Fruit fly (Drosophila melanogaster) whole organism, prepupa: ENCODE measurements around the gene beag.

Experiments
- CG11762 ChIP-seq: fragments of 200-800 bp; sonication (Bioruptor generic); optimal IDR thresholded peaks from 3 replicates; lab custom pipeline; 2016; ENCODE audit warnings: missing biosample characterization, missing genetic modification characterization; ENCODE audit not compliant: insufficient read depth
- CG3032 ChIP-seq: fragments of 200-800 bp; optimal IDR thresholded peaks from 2 replicates; lab custom pipeline; 2019; ENCODE audit warnings: missing biosample characterization, mild to moderate bottlenecking, missing genetic modification characterization, moderate library complexity
- CG8119 ChIP-seq: fragments of 200-800 bp; sonication (Bioruptor generic); IDR thresholded peaks from 3 replicates; pipeline ENCODE4 v1.3.6; 2022; ENCODE audit warnings: missing biosample characterization, missing genetic modification characterization
- Gug ChIP-seq: fragments of 200-800 bp; sonication (Bioruptor generic); IDR thresholded peaks from 2 replicates; pipeline ENCODE4 v1.3.6; 2022; ENCODE audit warnings: missing biosample characterization, missing genetic modification characterization
- Lpt ChIP-seq: fragments of 200-800 bp; sonication (Bioruptor generic); optimal IDR thresholded peaks from 3 replicates; lab custom pipeline; 2016; ENCODE audit warnings: missing biosample characterization, missing genetic modification characterization
- esn ChIP-seq: fragments of 200-800 bp; sonication (Bioruptor generic); optimal IDR thresholded peaks from 2 replicates; lab custom pipeline; 2016; ENCODE audit warnings: missing biosample characterization, mild to moderate bottlenecking, missing genetic modification characterization, moderate library complexity
- vri ChIP-seq: fragments of 200-800 bp; sonication (Bioruptor generic); optimal IDR thresholded peaks from 3 replicates; lab custom pipeline; 2016; ENCODE audit warnings: missing biosample characterization, mild to moderate bottlenecking, missing genetic modification characterization

DNA sequence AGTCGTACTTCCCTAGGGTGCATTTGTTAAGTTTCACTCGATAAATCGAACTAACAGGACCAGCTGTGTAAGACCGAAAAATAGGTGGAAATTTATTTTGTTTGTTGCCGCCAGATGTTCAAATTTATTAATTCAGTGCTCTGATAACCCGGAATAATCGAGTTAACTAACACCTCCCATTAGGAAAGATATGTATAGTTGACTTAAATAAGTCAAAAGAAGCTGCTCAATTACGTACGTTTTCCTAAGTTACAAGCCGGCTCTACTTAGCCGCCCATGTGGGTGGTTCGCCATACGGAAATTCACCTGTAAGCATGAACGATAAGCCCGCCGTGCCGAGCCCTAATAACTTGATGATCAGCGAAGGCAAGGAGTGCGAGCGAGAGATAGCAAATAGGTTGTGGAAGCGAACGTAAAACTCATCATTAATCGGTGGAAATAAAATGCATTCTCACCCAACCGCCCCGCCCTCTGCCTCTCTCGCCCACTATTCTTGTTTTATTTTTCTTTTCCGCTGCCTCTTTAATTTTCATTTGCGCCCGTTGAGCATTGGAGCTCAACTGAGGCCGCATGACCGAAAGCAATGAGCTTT is 10.9 kb downstream of the beag start:
- TF ChIP-seq Lpt (GFP tag; lab: Kevin White, UChicago) (no peak), CG3032 (tag; lab: Kevin White, UChicago) (peak; percentile 58), vri (GFP tag; lab: Kevin White, UChicago) (no peak), CG8119 (no peak), Gug (GFP tag; lab: Robert Waterston, UW) (no peak), CG11762 (GFP tag; lab: Kevin White, UChicago) (peak; percentile 30), esn (peak; percentile 59)
